Worm (Caenorhabditis elegans) whole organism, early embryonic: ENCODE measurements around the gene T16H12.13.

ENCODE experiments used
- B0310.2 ChIP-seq: sonication (generic microtip); optimal IDR thresholded peaks from 2 replicates; lab custom pipeline; 2016; ENCODE audit warnings: mild to moderate bottlenecking, missing genetic modification characterization, missing compliant biosample characterization
- aly-1 ChIP-seq: sonication (generic microtip); optimal IDR thresholded peaks from 2 replicates; lab custom pipeline; 2016; ENCODE audit warnings: missing genetic modification characterization, missing compliant biosample characterization
- ama-1 ChIP-seq: fragments of 150-350 bp; optimal IDR thresholded peaks from 2 replicates; lab custom pipeline; 2014
- ceh-36 ChIP-seq: sonication (generic microtip); optimal IDR thresholded peaks from 2 replicates; lab custom pipeline; 2016; ENCODE audit warnings: missing genetic modification characterization, inconsistent platforms, missing compliant biosample characterization
- ets-7 ChIP-seq: sonication (generic microtip); optimal IDR thresholded peaks from 2 replicates; lab custom pipeline; 2016; ENCODE audit warnings: missing genotype, missing genetic modification characterization, missing compliant biosample characterization
- flt-1 ChIP-seq: fragments of 200-800 bp; sonication (Bioruptor generic); IDR thresholded peaks from 2 replicates; pipeline ENCODE4 v1.3.6; 2022; ENCODE audit warnings: missing genetic modification characterization, missing compliant biosample characterization
- hmbx-1 ChIP-seq: sonication (generic microtip); optimal IDR thresholded peaks from 2 replicates; lab custom pipeline; 2016; ENCODE audit warnings: mild to moderate bottlenecking, missing genetic modification characterization, missing compliant biosample characterization
- hmg-4 ChIP-seq: fragments of 200-800 bp; sonication (Bioruptor generic); optimal IDR thresholded peaks from 2 replicates; lab custom pipeline; 2018; ENCODE audit warnings: mild to moderate bottlenecking, missing genetic modification characterization, missing compliant biosample characterization
- hnd-1 ChIP-seq: sonication (generic microtip); optimal IDR thresholded peaks from 2 replicates; lab custom pipeline; 2016; ENCODE audit warnings: missing genetic modification characterization, missing compliant biosample characterization
- scrt-1 ChIP-seq: fragments of 200-800 bp; sonication (Bioruptor generic); IDR thresholded peaks from 2 replicates; pipeline ENCODE4 v1.3.6; 2022; ENCODE audit warnings: missing genetic modification characterization, missing compliant biosample characterization
- sea-1 ChIP-seq: fragments of 200-800 bp; sonication (Bioruptor generic); conservative IDR thresholded peaks from 2 replicates; pipeline ENCODE4 v1.3.6; 2022; ENCODE audit warnings: missing genetic modification characterization, missing compliant biosample characterization
- tra-4 ChIP-seq: sonication (generic microtip); optimal IDR thresholded peaks from 2 replicates; lab custom pipeline; 2017; ENCODE audit warnings: missing genetic modification characterization, missing compliant biosample characterization

DNA sequence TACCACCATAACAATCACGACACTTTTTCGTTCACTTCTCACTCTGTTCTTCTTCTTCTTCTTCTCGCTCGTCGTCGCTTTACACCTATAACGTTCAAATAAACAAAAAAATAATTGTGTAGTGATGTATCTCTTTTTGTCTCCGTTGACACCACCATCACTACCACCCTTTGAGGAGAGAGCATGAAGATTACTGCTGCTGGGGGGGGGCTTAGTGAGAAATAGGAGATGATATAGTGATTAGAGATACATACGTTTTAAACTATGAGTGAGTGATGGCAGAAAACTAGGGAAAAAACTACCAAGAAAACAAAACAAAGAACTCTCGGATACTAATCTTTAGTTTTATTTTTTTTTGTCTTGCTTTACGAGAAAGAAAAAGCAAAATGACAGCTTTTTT is 41.2 kb downstream of the T16H12.13 start:
- TF ChIP-seq hmbx-1 (tag; lab: Kevin White, UChicago) (no peak), ets-7 (tag; lab: Kevin White, UChicago) (no peak), scrt-1 (no peak), B0310.2 (tag; lab: Kevin White, UChicago) (no peak), ama-1 (no peak), tra-4 (tag; lab: Kevin White, UChicago) (no peak), hnd-1 (no peak), aly-1 (no peak), flt-1 (no peak), sea-1 (GFP tag; lab: Robert Waterston, UW) (no peak), hmg-4 (GFP tag; lab: Kevin White, UChicago) (no peak), ceh-36 (tag; lab: Kevin White, UChicago) (no peak)
